Fruit fly (Drosophila melanogaster): ENCODE data around the gene CG14662.
A peak's percentile ranks its signal among the peaks of the same experiment; 100 is the strongest.

Gene CG14662

dm6 chr3R:4981076-4981593 lies 2.9 kb downstream of the CG14662 start:
- TF ChIP-seq CG18599 (GFP tag; optimal IDR thresholded peaks at IDR 0.05) (no peak), CG15073 (GFP tag; optimal IDR thresholded peaks at IDR 0.05) (no peak), D19A (tag; optimal IDR thresholded peaks at IDR 0.05) (no peak), Dek (tag; optimal IDR thresholded peaks at IDR 0.05) (no peak), D (optimal IDR thresholded peaks at IDR 0.05) (no peak), D (GFP tag; optimal IDR thresholded peaks at IDR 0.05) (peak; percentile 33), CG4360 (GFP tag; IDR thresholded peaks at IDR 0.05) (no peak), tup (GFP tag; optimal IDR thresholded peaks at IDR 0.05) (no peak), Vsx1 (GFP tag; optimal IDR thresholded peaks at IDR 0.05) (no peak), twi (tag; optimal IDR thresholded peaks at IDR 0.05) (peak; percentile 85), kni (GFP tag; optimal IDR thresholded peaks at IDR 0.05) (no peak), crp (GFP tag; optimal IDR thresholded peaks at IDR 0.05) (no peak), C15 (GFP tag; IDR thresholded peaks at IDR 0.05) (no peak), CG10979 (tag; optimal IDR thresholded peaks at IDR 0.05) (no peak), fu2 (GFP tag; optimal IDR thresholded peaks at IDR 0.05) (no peak), bab2 (GFP tag; optimal IDR thresholded peaks at IDR 0.05) (no peak), ab (GFP tag; optimal IDR thresholded peaks at IDR 0.05) (no peak), CG13424 (tag; optimal IDR thresholded peaks at IDR 0.05) (no peak), CG2875 (GFP tag; optimal IDR thresholded peaks at IDR 0.05) (no peak), sob (GFP tag; IDR thresholded peaks at IDR 0.05) (no peak), luna (GFP tag; optimal IDR thresholded peaks at IDR 0.05) (no peak), crol (GFP tag; IDR thresholded peaks at IDR 0.05) (peak; percentile 91), NFAT (GFP tag; IDR thresholded peaks at IDR 0.05) (no peak), CG11247 (GFP tag; IDR thresholded peaks at IDR 0.05) (no peak), CG4404 (GFP tag; IDR thresholded peaks at IDR 0.05) (no peak), lov (optimal IDR thresholded peaks at IDR 0.05) (no peak), lov (GFP tag; IDR thresholded peaks at IDR 0.05) (no peak), chinmo (GFP tag; IDR thresholded peaks at IDR 0.05; ENCODE audit: partially characterized antibody) (0 out of 4 replicates have a peak, but pooled peaks have one; percentile 44), NC2α (GFP tag; optimal IDR thresholded peaks at IDR 0.05) (no peak), Dbx (GFP tag; IDR thresholded peaks at IDR 0.05) (no peak), ftz-f1 (GFP tag; optimal IDR thresholded peaks at IDR 0.05) (no peak), al (GFP tag; IDR thresholded peaks at IDR 0.05) (no peak), otp (GFP tag; IDR thresholded peaks at IDR 0.05) (no peak), CG15269 (tag; optimal IDR thresholded peaks at IDR 0.05) (no peak), CG14860 (GFP tag; IDR thresholded peaks at IDR 0.05; ENCODE audit: partially characterized antibody) (no peak), CG14710 (tag; optimal IDR thresholded peaks at IDR 0.05) (no peak), CG4854 (GFP tag; optimal IDR thresholded peaks at IDR 0.05) (no peak), CG4424 (GFP tag; optimal IDR thresholded peaks at IDR 0.05) (no peak), MESR4 (GFP tag; optimal IDR thresholded peaks at IDR 0.05) (no peak), CG16815 (GFP tag; optimal IDR thresholded peaks at IDR 0.05) (no peak), Camta (GFP tag; optimal IDR thresholded peaks at IDR 0.05) (no peak), Dad (GFP tag; optimal IDR thresholded peaks at IDR 0.05) (no peak), gsb-n (tag; optimal IDR thresholded peaks at IDR 0.05) (peak; percentile 30), Sry-δ (GFP tag; optimal IDR thresholded peaks at IDR 0.05) (no peak), pros (GFP tag; optimal IDR thresholded peaks at IDR 0.05) (peak; percentile 51), CG8290 (GFP tag; optimal IDR thresholded peaks at IDR 0.05) (no peak), CG8290 (tag; optimal IDR thresholded peaks at IDR 0.05) (peak in 1 of 2 experiments; percentile 19), onecut (GFP tag; IDR thresholded peaks at IDR 0.05) (no peak), Hr3 (GFP tag; optimal IDR thresholded peaks at IDR 0.05) (no peak), ttk (GFP tag; IDR thresholded peaks at IDR 0.05) (no peak), sens-2 (GFP tag; IDR thresholded peaks at IDR 0.05) (no peak), CG7556 (GFP tag; optimal IDR thresholded peaks at IDR 0.05) (no peak), yki (optimal IDR thresholded peaks at IDR 0.05) (no peak)
